ENCODE assay signal across 3 fruit fly cellular contexts in genomic region chr2L:5302692-5303043, dm6.
TF ChIP-seq lines count a peak whose summit lies in the region.

No protein-coding gene starts in this region.

- TF ChIP-seq CTCF in whole organism, embryonic (GFP tag; optimal IDR thresholded peaks at IDR 0.05; lab: Kevin White, UChicago) = no peak

TF ChIP-seq in whole organism, adult, 20 proteins besides CTCF, POLR2A, EP300 and RAD21:
- TF ChIP-seq CG7045 (GFP tag; optimal IDR thresholded peaks at IDR 0.05; lab: Kevin White, UChicago) (no peak), ovo (GFP tag; optimal IDR thresholded peaks at IDR 0.05; lab: Kevin White, UChicago) (peak; percentile 3), Mnt (GFP tag; optimal IDR thresholded peaks at IDR 0.05; lab: Kevin White, UChicago) (peak; percentile 25), cic (GFP tag; optimal IDR thresholded peaks at IDR 0.05; lab: Kevin White, UChicago) (no peak), toe (GFP tag; optimal IDR thresholded peaks at IDR 0.05; lab: Kevin White, UChicago) (no peak), CG7101 (tag; optimal IDR thresholded peaks at IDR 0.05; lab: Kevin White, UChicago) (no peak), kay (GFP tag; lab: Kevin White, UChicago; ENCODE audit: borderline replicate concordance) (peak; percentile 98)

TF ChIP-seq in whole organism, embryonic, 481 proteins besides CTCF, POLR2A, EP300 and RAD21:
- TF ChIP-seq zfh1 (GFP tag; IDR thresholded peaks at IDR 0.05; lab: Robert Waterston, UW) (0 out of 3 replicates have a peak, but pooled peaks have one; percentile 17), rib (GFP tag; IDR thresholded peaks at IDR 0.05; lab: Robert Waterston, UW) (no peak)

TF ChIP-seq in whole organism, prepupa, 60 proteins besides CTCF, POLR2A, EP300 and RAD21:
- TF ChIP-seq CG32006 (GFP tag; optimal IDR thresholded peaks at IDR 0.05; lab: Kevin White, UChicago) = peak; percentile 24
- TF ChIP-seq Eip78C (GFP tag; lab: Kevin White, UChicago) = peak; percentile 35
- TF ChIP-seq CG1621 (tag; optimal IDR thresholded peaks at IDR 0.05; lab: Kevin White, UChicago) = no peak
TF ChIP-seq in whole organism, prepupa: peak in this region for 2.
